Fruit fly (Drosophila melanogaster): Measurements from ENCODE around the gene Spn28Da.

Spn28Da gene

dm6 chr2L:7851609-7852008 is 37.3 kb downstream of the Spn28Da start (continued):
- no peak for TF ChIP-seq CG6175 (GFP tag; IDR thresholded peaks at IDR 0.05)
- no peak for TF ChIP-seq CG10209 (GFP tag; optimal IDR thresholded peaks at IDR 0.05)
- TF ChIP-seq gcm2 (GFP tag; optimal IDR thresholded peaks at IDR 0.05): no peak
- TF ChIP-seq ase (GFP tag; IDR thresholded peaks at IDR 0.05): no peak
- peak; percentile 1 for TF ChIP-seq CG1602 (GFP tag; optimal IDR thresholded peaks at IDR 0.05)
- TF ChIP-seq NFAT (GFP tag; IDR thresholded peaks at IDR 0.05): no peak
- TF ChIP-seq CG6683 (GFP tag; optimal IDR thresholded peaks at IDR 0.05): no peak
- TF ChIP-seq nau (GFP tag; optimal IDR thresholded peaks at IDR 0.05): no peak
- no peak for TF ChIP-seq CG7786 (GFP tag; optimal IDR thresholded peaks at IDR 0.05)
- no peak for TF ChIP-seq Side (GFP tag; optimal IDR thresholded peaks at IDR 0.05)
- peak; percentile 47 for TF ChIP-seq CG18262 (tag; optimal IDR thresholded peaks at IDR 0.05)
- no peak for TF ChIP-seq zf30C (GFP tag; optimal IDR thresholded peaks at IDR 0.05)
- no peak for TF ChIP-seq CG14014 (GFP tag; IDR thresholded peaks at IDR 0.05)
- no peak for TF ChIP-seq CG10565 (GFP tag; optimal IDR thresholded peaks at IDR 0.05)
- TF ChIP-seq tx (GFP tag; optimal IDR thresholded peaks at IDR 0.05): no peak
- TF ChIP-seq maf-S (GFP tag; optimal IDR thresholded peaks at IDR 0.05): no peak
- no peak for TF ChIP-seq fd102C (GFP tag; optimal IDR thresholded peaks at IDR 0.05)
- peak; percentile 32; the same call in 1 of the 2 replicates for TF ChIP-seq CG9215 (GFP tag; IDR thresholded peaks at IDR 0.05)
- TF ChIP-seq CG9876 (GFP tag; optimal IDR thresholded peaks at IDR 0.05): no peak
- peak; percentile 55 for TF ChIP-seq Sox102F (GFP tag; optimal IDR thresholded peaks at IDR 0.05)
- no peak for TF ChIP-seq CG12219 (GFP tag; optimal IDR thresholded peaks at IDR 0.05)
- TF ChIP-seq CG15073 (GFP tag; optimal IDR thresholded peaks at IDR 0.05): no peak
- peak; percentile 57 for TF ChIP-seq CG18599 (GFP tag; optimal IDR thresholded peaks at IDR 0.05)
- TF ChIP-seq CG16863 (GFP tag; optimal IDR thresholded peaks at IDR 0.05): no peak
- no peak for TF ChIP-seq CkIIα-i1 (GFP tag; IDR thresholded peaks at IDR 0.05)
- no peak for TF ChIP-seq Taf1 (GFP tag; IDR thresholded peaks at IDR 0.05)
- no peak for TF ChIP-seq bab2 (GFP tag; optimal IDR thresholded peaks at IDR 0.05)
- peak; percentile 28 for TF ChIP-seq CG8388 (GFP tag; optimal IDR thresholded peaks at IDR 0.05)
- TF ChIP-seq pros (GFP tag; optimal IDR thresholded peaks at IDR 0.05): no peak
- TF ChIP-seq tup (GFP tag; optimal IDR thresholded peaks at IDR 0.05): no peak
- TF ChIP-seq trem (tag; optimal IDR thresholded peaks at IDR 0.05): peak; percentile 10
- 0 out of 2 replicates have a peak, but pooled peaks have one; percentile 14 for TF ChIP-seq Atf6 (GFP tag; IDR thresholded peaks at IDR 0.05)
- 0 out of 2 replicates have a peak, but pooled peaks have one; percentile 23 for TF ChIP-seq CG43689 (GFP tag; IDR thresholded peaks at IDR 0.05)
- no peak for TF ChIP-seq Mrtf (GFP tag; IDR thresholded peaks at IDR 0.05)
- TF ChIP-seq CG30020 (tag; optimal IDR thresholded peaks at IDR 0.05): no peak
- no peak for TF ChIP-seq CG10147 (GFP tag; optimal IDR thresholded peaks at IDR 0.05)
- no peak for TF ChIP-seq Lpt (GFP tag; optimal IDR thresholded peaks at IDR 0.05)
- no peak for TF ChIP-seq sim (GFP tag; IDR thresholded peaks at IDR 0.05)
- no peak for TF ChIP-seq CG1792 (GFP tag; optimal IDR thresholded peaks at IDR 0.05)
- TF ChIP-seq Optix (GFP tag; IDR thresholded peaks at IDR 0.05): 0 out of 3 replicates have a peak, but pooled peaks have one; percentile 20
- TF ChIP-seq CG6654 (GFP tag; optimal IDR thresholded peaks at IDR 0.05): no peak
- peak; percentile 25 for TF ChIP-seq CG17829 (tag; optimal IDR thresholded peaks at IDR 0.05)
- no peak for TF ChIP-seq CG6765 (GFP tag; optimal IDR thresholded peaks at IDR 0.05)
- TF ChIP-seq dmrt99B (tag; optimal IDR thresholded peaks at IDR 0.05): peak; percentile 64
- peak; percentile 51; the same call in 2 of the 3 replicates for TF ChIP-seq dysf (GFP tag; IDR thresholded peaks at IDR 0.05)
- TF ChIP-seq Dll (GFP tag; IDR thresholded peaks at IDR 0.05; ENCODE audit: partially characterized antibody): no peak
- TF ChIP-seq Ravus (GFP tag; IDR thresholded peaks at IDR 0.05): no peak
- no peak for TF ChIP-seq HLHmδ (GFP tag; optimal IDR thresholded peaks at IDR 0.05)
- no peak for TF ChIP-seq CG1647 (GFP tag; optimal IDR thresholded peaks at IDR 0.05)
- no peak for TF ChIP-seq peb (GFP tag; IDR thresholded peaks at IDR 0.05)
- no peak for TF ChIP-seq CG7963 (GFP tag; IDR thresholded peaks at IDR 0.05; ENCODE audit: partially characterized antibody)
- no peak for TF ChIP-seq gce (GFP tag; IDR thresholded peaks at IDR 0.05)

Data from whole organism, embryonic.